Worm (Caenorhabditis elegans): ENCODE data around the gene srh-266.

DNA sequence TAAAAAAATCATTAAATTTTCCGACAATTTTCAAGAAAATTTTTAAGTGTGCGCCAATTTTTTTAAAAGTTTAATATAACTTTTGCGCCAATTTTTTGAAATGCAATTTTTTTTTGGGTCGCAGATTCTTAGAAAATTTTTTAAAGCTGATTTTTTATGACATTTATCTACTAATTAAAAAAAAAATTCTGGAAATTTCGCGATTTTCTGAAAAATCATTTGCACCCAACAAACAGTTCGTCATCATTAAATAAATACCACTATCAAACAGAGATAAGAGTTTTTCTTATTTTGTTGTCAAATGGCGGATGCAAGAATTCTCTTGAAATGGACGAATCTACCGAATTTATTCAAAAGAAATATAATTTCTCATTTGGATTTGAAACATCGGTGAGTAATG is 49.3 kb upstream of the srh-266 start, which contains the start of gene F48G7.13:
- TF ChIP-seq ama-1 (optimal IDR thresholded peaks at IDR 0.05) (no peak), nhr-237 (tag; optimal IDR thresholded peaks at IDR 0.05) (no peak), fkh-10 (GFP tag; optimal IDR thresholded peaks at IDR 0.05) (no peak), pqm-1 (tag; optimal IDR thresholded peaks at IDR 0.05) (no peak), nhr-90 (tag; optimal IDR thresholded peaks at IDR 0.05; ENCODE audit: poor library complexity) (no peak), nhr-12 (tag; optimal IDR thresholded peaks at IDR 0.05) (no peak), zag-1 (tag; optimal IDR thresholded peaks at IDR 0.05) (no peak), egl-27 (tag; optimal IDR thresholded peaks at IDR 0.05) (no peak), nhr-11 (tag; optimal IDR thresholded peaks at IDR 0.05) (no peak), nhr-28 (tag; optimal IDR thresholded peaks at IDR 0.05) (no peak), elt-3 (tag; optimal IDR thresholded peaks at IDR 0.05) (no peak), mdl-1 (tag; optimal IDR thresholded peaks at IDR 0.05) (no peak), unc-130 (tag; optimal IDR thresholded peaks at IDR 0.05) (no peak), blmp-1 (tag; optimal IDR thresholded peaks at IDR 0.05) (no peak)

Data from whole organism, L1 larva.